Worm (Caenorhabditis elegans): ENCODE data around the gene zfp-2.

The zfp-2 gene

ce11 chrII:9600022-9600722 lies 42.7 kb downstream of the zfp-2 start:
- TF ChIP-seq lin-14 (GFP tag; optimal IDR thresholded peaks at IDR 0.05) = peak; percentile 25
- peak; percentile 59 for TF ChIP-seq rnt-1 (tag; optimal IDR thresholded peaks at IDR 0.05)
- peak; percentile 36 for TF ChIP-seq lin-39 (tag; optimal IDR thresholded peaks at IDR 0.05)
- no peak for TF ChIP-seq unc-86 (tag; optimal IDR thresholded peaks at IDR 0.05)
- TF ChIP-seq efl-1 (optimal IDR thresholded peaks at IDR 0.05) = no peak
- TF ChIP-seq efl-1 (GFP tag; optimal IDR thresholded peaks at IDR 0.05 in 1 of 2) = peak in 1 of 2 experiments; percentile 37
- TF ChIP-seq nhr-19 (GFP tag; conservative IDR thresholded peaks at IDR 0.05) = peak; percentile 35
- TF ChIP-seq ets-5 (GFP tag; IDR thresholded peaks at IDR 0.05) = no peak
- no peak for TF ChIP-seq zip-4 (GFP tag; optimal IDR thresholded peaks at IDR 0.05)
- no peak for TF ChIP-seq vab-15 (tag; optimal IDR thresholded peaks at IDR 0.05)
- TF ChIP-seq nhr-85 (tag) = no peak
- peak; percentile 36 for TF ChIP-seq ztf-4 (tag; optimal IDR thresholded peaks at IDR 0.05)
- TF ChIP-seq C16A3.4 (tag; optimal IDR thresholded peaks at IDR 0.05) = no peak
- peak; percentile 46 for TF ChIP-seq nhr-71 (tag; optimal IDR thresholded peaks at IDR 0.05)
- no peak for TF ChIP-seq swsn-7 (tag; optimal IDR thresholded peaks at IDR 0.05)
- TF ChIP-seq C04F5.9 (tag; optimal IDR thresholded peaks at IDR 0.05) = no peak
- TF ChIP-seq ceh-90 (tag; optimal IDR thresholded peaks at IDR 0.05) = no peak
- TF ChIP-seq elt-2 (tag; optimal IDR thresholded peaks at IDR 0.05) = peak; percentile 43
- no peak for TF ChIP-seq mef-2 (tag; optimal IDR thresholded peaks at IDR 0.05)
- no peak for TF ChIP-seq isw-1 (GFP tag; IDR thresholded peaks at IDR 0.05)
- TF ChIP-seq mep-1 (tag; optimal IDR thresholded peaks at IDR 0.05) = no peak
- TF ChIP-seq lin-35 (GFP tag; optimal IDR thresholded peaks at IDR 0.05) = peak in 1 of 2 experiments; percentile 11
- TF ChIP-seq mdl-1 (tag; optimal IDR thresholded peaks at IDR 0.05) = no peak
- no peak for TF ChIP-seq grh-1 (GFP tag; IDR thresholded peaks at IDR 0.05)
- peak; percentile 9 for TF ChIP-seq snu-23 (GFP tag; optimal IDR thresholded peaks at IDR 0.05)
- peak; percentile 46 for TF ChIP-seq nhr-11 (tag; optimal IDR thresholded peaks at IDR 0.05)
- TF ChIP-seq F16B12.6 (tag; optimal IDR thresholded peaks at IDR 0.05) = no peak
- TF ChIP-seq egl-27 (tag; optimal IDR thresholded peaks at IDR 0.05) = no peak

- peak; percentile 37 for TF ChIP-seq sup-37 (GFP tag; optimal IDR thresholded peaks at IDR 0.05)
- TF ChIP-seq rnt-1 (tag; optimal IDR thresholded peaks at IDR 0.05) = peak; percentile 67
- TF ChIP-seq lsy-2 (tag; optimal IDR thresholded peaks at IDR 0.05) = peak; percentile 68 to 74
- no peak for TF ChIP-seq nhr-76 (tag; optimal IDR thresholded peaks at IDR 0.05)
- TF ChIP-seq blmp-1 (tag; optimal IDR thresholded peaks at IDR 0.05) = peak; percentile 97
- no peak for TF ChIP-seq pag-3 (tag; optimal IDR thresholded peaks at IDR 0.05; ENCODE audit: borderline replicate concordance, insufficient read depth)
- peak; percentile 93 for TF ChIP-seq nhr-71 (tag; optimal IDR thresholded peaks at IDR 0.05)
- peak; percentile 74 for TF ChIP-seq nhr-47 (tag; optimal IDR thresholded peaks at IDR 0.05)
- peak; percentile 24 to 54 (median 39) for TF ChIP-seq dpl-1 (GFP tag; optimal IDR thresholded peaks at IDR 0.05)
- TF ChIP-seq nhr-85 (tag) = peak; percentile 98
- peak; percentile 88 for TF ChIP-seq snu-23 (GFP tag; optimal IDR thresholded peaks at IDR 0.05)
- TF ChIP-seq lin-14 (GFP tag; optimal IDR thresholded peaks at IDR 0.05) = peak; percentile 96
- TF ChIP-seq lir-3 (tag; optimal IDR thresholded peaks at IDR 0.05; ENCODE audit: poor library complexity) = peak; percentile 63
- TF ChIP-seq nhr-237 (tag; optimal IDR thresholded peaks at IDR 0.05) = no peak
- TF ChIP-seq swsn-7 (tag; optimal IDR thresholded peaks at IDR 0.05) = peak; percentile 63
- TF ChIP-seq egl-13 (tag; optimal IDR thresholded peaks at IDR 0.05) = no peak
- TF ChIP-seq isw-1 (GFP tag; IDR thresholded peaks at IDR 0.05) = no peak
- no peak for TF ChIP-seq egl-27 (tag; optimal IDR thresholded peaks at IDR 0.05)
- TF ChIP-seq skn-1 (tag; optimal IDR thresholded peaks at IDR 0.05) = no peak
- peak; percentile 70 for TF ChIP-seq lin-39 (tag; optimal IDR thresholded peaks at IDR 0.05)
- no peak for TF ChIP-seq hlh-17 (GFP tag; optimal IDR thresholded peaks at IDR 0.05; ENCODE audit: borderline replicate concordance)
- peak; percentile 61 for TF ChIP-seq xbp-1 (tag; optimal IDR thresholded peaks at IDR 0.05)
- TF ChIP-seq efl-1 (optimal IDR thresholded peaks at IDR 0.05) = peak; percentile 25 to 52
- no peak for TF ChIP-seq efl-1 (GFP tag; optimal IDR thresholded peaks at IDR 0.05 in 1 of 2)
- no peak for TF ChIP-seq nhr-12 (tag; optimal IDR thresholded peaks at IDR 0.05)
- TF ChIP-seq snpc-4 (tag; optimal IDR thresholded peaks at IDR 0.05) = no peak
- no peak for TF ChIP-seq unc-62 (GFP tag; optimal IDR thresholded peaks at IDR 0.05)
- no peak for TF ChIP-seq vab-15 (tag; optimal IDR thresholded peaks at IDR 0.05)
- no peak for TF ChIP-seq fkh-8 (tag; optimal IDR thresholded peaks at IDR 0.05)
- TF ChIP-seq elt-3 (tag; optimal IDR thresholded peaks at IDR 0.05) = peak in 3 of 6 experiments; percentile 38 to 96 (median 89)
- TF ChIP-seq F16B12.6 (tag; optimal IDR thresholded peaks at IDR 0.05) = no peak
- no peak for TF ChIP-seq aha-1 (tag; optimal IDR thresholded peaks at IDR 0.05)
- TF ChIP-seq ets-5 (GFP tag; IDR thresholded peaks at IDR 0.05) = no peak
- peak; percentile 94 for TF ChIP-seq unc-130 (tag; optimal IDR thresholded peaks at IDR 0.05)
- no peak for TF ChIP-seq unc-30 (tag; optimal IDR thresholded peaks at IDR 0.05)
Observed at ce11 chrII:9601069-9601468, 43.6 kb downstream of the zfp-2 start.

Data from whole organism, L1 larva.